Fruit fly (Drosophila melanogaster) whole organism, embryonic: Measurements from ENCODE around the gene Chd64.

Source experiments
- Bteb2 ChIP-seq: fragments of 200-800 bp; sonication (Bioruptor generic); optimal IDR thresholded peaks from 2 replicates; lab custom pipeline; 2016; ENCODE audit warnings: missing biosample characterization, missing genetic modification characterization
- C15 ChIP-seq: fragments of 200-800 bp; sonication (Bioruptor generic); IDR thresholded peaks from 3 replicates; pipeline ENCODE4 v1.3.6; 2022; ENCODE audit warnings: missing biosample characterization, missing genetic modification characterization
- CG10209 ChIP-seq: fragments of 200-800 bp; sonication (Bioruptor generic); optimal IDR thresholded peaks from 3 replicates; lab custom pipeline; 2017; ENCODE audit warnings: missing biosample characterization, mild to moderate bottlenecking, missing genetic modification characterization, missing genetic modification reagents
- CG10321 ChIP-seq: fragments of 200-800 bp; sonication (Bioruptor generic); IDR thresholded peaks from 2 replicates; pipeline ENCODE4 v1.3.6; 2022; ENCODE audit warnings: missing biosample characterization, missing genetic modification characterization
- CG10366 ChIP-seq: fragments of 200-800 bp; sonication (Bioruptor generic); IDR thresholded peaks from 2 replicates; pipeline ENCODE4 v1.3.6; 2022; ENCODE audit warnings: missing biosample characterization, missing genetic modification characterization
- CG11085 ChIP-seq: fragments of 200-800 bp; sonication (Bioruptor generic); IDR thresholded peaks from 2 replicates; pipeline ENCODE4 v1.3.6; 2022; ENCODE audit warnings: missing biosample characterization, missing genetic modification characterization
- CG11456 ChIP-seq: fragments of 200-800 bp; sonication (Bioruptor generic); IDR thresholded peaks from 3 replicates; pipeline ENCODE4 v1.3.6; 2022; ENCODE audit warnings: missing biosample characterization, missing genetic modification characterization
- CG1233 ChIP-seq: fragments of 200-800 bp; sonication (Bioruptor generic); optimal IDR thresholded peaks from 4 replicates; lab custom pipeline; 2018; ENCODE audit warnings: missing biosample characterization, mild to moderate bottlenecking, missing genetic modification characterization
- CG12391 ChIP-seq: fragments of 200-800 bp; sonication (Bioruptor generic); optimal IDR thresholded peaks from 3 replicates; lab custom pipeline; 2018; ENCODE audit warnings: missing biosample characterization, mild to moderate bottlenecking, missing genetic modification characterization, moderate library complexity
- CG12659 ChIP-seq: fragments of 200-800 bp; sonication (Bioruptor generic); optimal IDR thresholded peaks from 3 replicates; lab custom pipeline; 2017; ENCODE audit warnings: mild to moderate bottlenecking, missing biosample characterization, missing genetic modification reagents, missing genetic modification characterization
- CG14667 ChIP-seq: fragments of 200-800 bp; sonication (Bioruptor generic); IDR thresholded peaks from 2 replicates; pipeline ENCODE4 v1.3.6; 2022; ENCODE audit warnings: missing biosample characterization, missing genetic modification characterization
- CG1603 ChIP-seq: fragments of 200-800 bp; sonication (Bioruptor generic); optimal IDR thresholded peaks from 2 replicates; lab custom pipeline; 2019; ENCODE audit warnings: missing biosample characterization, mild to moderate bottlenecking, missing genetic modification characterization, moderate library complexity
- CG17612 ChIP-seq: fragments of 200-800 bp; sonication (Bioruptor generic); IDR thresholded peaks from 2 replicates; pipeline ENCODE4 v1.3.6; 2022; ENCODE audit warnings: missing biosample characterization, missing genetic modification characterization
- CG2202 ChIP-seq: fragments of 200-800 bp; sonication (Bioruptor generic); optimal IDR thresholded peaks from 2 replicates; lab custom pipeline; 2018; ENCODE audit warnings: missing biosample characterization, mild to moderate bottlenecking, missing genetic modification characterization
- CG2678 ChIP-seq: fragments of 200-800 bp; sonication (Bioruptor generic); optimal IDR thresholded peaks from 3 replicates; lab custom pipeline; 2019; ENCODE audit warnings: missing biosample characterization, mild to moderate bottlenecking, missing genetic modification characterization, moderate library complexity
- CG2889 ChIP-seq: fragments of 200-800 bp; sonication (Bioruptor generic); IDR thresholded peaks from 3 replicates; pipeline ENCODE4 v1.3.6; 2022; ENCODE audit warnings: missing biosample characterization, missing genetic modification characterization
- CG34422 ChIP-seq: fragments of 200-800 bp; sonication (Bioruptor generic); IDR thresholded peaks from 3 replicates; pipeline ENCODE4 v1.3.6; 2022; ENCODE audit warnings: missing biosample characterization, missing genetic modification characterization
- CG4730 ChIP-seq: fragments of 200-800 bp; sonication (Bioruptor generic); IDR thresholded peaks from 2 replicates; pipeline ENCODE4 v1.3.6; 2022; ENCODE audit warnings: missing biosample characterization, missing genetic modification characterization
- CG4854 ChIP-seq: fragments of 200-800 bp; sonication (Bioruptor generic); optimal IDR thresholded peaks from 2 replicates; lab custom pipeline; 2016; ENCODE audit warnings: missing biosample characterization, missing genetic modification characterization, inconsistent platforms
- CG5245 ChIP-seq: fragments of 200-800 bp; sonication (Bioruptor generic); optimal IDR thresholded peaks from 3 replicates; lab custom pipeline; 2016; ENCODE audit warnings: missing biosample characterization, missing genetic modification characterization
- CG6272 ChIP-seq: fragments of 200-800 bp; sonication (Bioruptor generic); IDR thresholded peaks from 2 replicates; pipeline ENCODE4 v1.3.6; 2022; ENCODE audit warnings: missing biosample characterization, missing genetic modification characterization
- CG6689 ChIP-seq: fragments of 200-800 bp; sonication (Bioruptor generic); IDR thresholded peaks from 2 replicates; pipeline ENCODE4 v1.3.6; 2022; ENCODE audit warnings: missing biosample characterization, missing genetic modification characterization
- CG7928 ChIP-seq: fragments of 200-800 bp; sonication (Bioruptor generic); optimal IDR thresholded peaks from 2 replicates; lab custom pipeline; 2017; ENCODE audit warnings: missing biosample characterization, mild to moderate bottlenecking, missing genetic modification characterization
- CG8388 ChIP-seq: fragments of 200-800 bp; sonication (Bioruptor generic); optimal IDR thresholded peaks from 2 replicates; lab custom pipeline; 2019; ENCODE audit warnings: missing biosample characterization, mild to moderate bottlenecking, missing genetic modification characterization, moderate library complexity
- CG8765 ChIP-seq: fragments of 200-800 bp; sonication (Bioruptor generic); IDR thresholded peaks from 2 replicates; pipeline ENCODE4 v1.3.6; 2022; ENCODE audit warnings: missing biosample characterization, missing genetic modification characterization
- Dbx ChIP-seq: fragments of 200-800 bp; sonication (Bioruptor generic); IDR thresholded peaks from 3 replicates; pipeline ENCODE4 v1.3.6; 2022; ENCODE audit warnings: missing biosample characterization, missing genetic modification characterization
- Dip3 ChIP-seq: fragments of 200-800 bp; sonication (Bioruptor generic); optimal IDR thresholded peaks from 3 replicates; lab custom pipeline; 2016; ENCODE audit warnings: missing biosample characterization, missing genetic modification characterization
- Fer2 ChIP-seq: fragments of 200-800 bp; sonication (Bioruptor generic); optimal IDR thresholded peaks from 2 replicates; lab custom pipeline; 2018; ENCODE audit warnings: missing biosample characterization, mild to moderate bottlenecking, missing genetic modification characterization, moderate library complexity
- GATAe ChIP-seq: fragments of 200-800 bp; sonication (Bioruptor generic); conservative IDR thresholded peaks from 2 replicates; pipeline ENCODE4 v1.3.6; 2022; ENCODE audit warnings: missing biosample characterization, missing genetic modification characterization
- H15 ChIP-seq: fragments of 200-800 bp; sonication (Bioruptor generic); IDR thresholded peaks from 3 replicates; pipeline ENCODE4 v1.3.6; 2022; ENCODE audit warnings: missing biosample characterization, missing genetic modification characterization
- HLHmδ ChIP-seq: fragments of 200-800 bp; sonication (Bioruptor generic); optimal IDR thresholded peaks from 2 replicates; lab custom pipeline; 2018; ENCODE audit warnings: missing biosample characterization, mild to moderate bottlenecking, missing genetic modification characterization, moderate library complexity
- Hr51 ChIP-seq, 2 experiments: fragments of 200-800 bp; sonication (Bioruptor generic); optimal IDR thresholded peaks; 2 replicates in 1 of 2; 3 replicates in 1 of 2; lab custom pipeline; 2016 to 2018; ENCODE audit warnings: missing biosample characterization in 2 of 2, missing genetic modification characterization in 2 of 2, mild to moderate bottlenecking in 1 of 2, moderate library complexity in 1 of 2
- Jarid2 ChIP-seq: fragments of 200-800 bp; sonication (Bioruptor generic); optimal IDR thresholded peaks from 3 replicates; lab custom pipeline; 2017; ENCODE audit warnings: mild to moderate bottlenecking, missing biosample characterization, missing genetic modification reagents, missing genetic modification characterization
- Pdp1 ChIP-seq, 2 experiments: fragments of 200-800 bp; sonication (Bioruptor generic); optimal IDR thresholded peaks; 3 replicates each; lab custom pipeline; 2016; ENCODE audit warnings: missing biosample characterization in 2 of 2, missing genetic modification characterization in 2 of 2, mild to moderate bottlenecking in 1 of 2, moderate library complexity in 1 of 2
- Poxn ChIP-seq: fragments of 200-800 bp; sonication (Bioruptor generic); IDR thresholded peaks from 2 replicates; pipeline ENCODE4 v1.3.6; 2022; ENCODE audit warnings: missing biosample characterization, missing genetic modification characterization
- Scr ChIP-seq: fragments of 200-800 bp; sonication (Bioruptor generic); IDR thresholded peaks from 2 replicates; pipeline ENCODE4 v1.3.6; 2022; ENCODE audit warnings: missing biosample characterization, missing genetic modification characterization; ENCODE audit not compliant: partially characterized antibody
- Sox100B ChIP-seq: fragments of 200-800 bp; sonication (Bioruptor generic); optimal IDR thresholded peaks from 3 replicates; lab custom pipeline; 2018; ENCODE audit warnings: missing biosample characterization, mild to moderate bottlenecking, missing genetic modification characterization
- TFAM ChIP-seq: fragments of 200-800 bp; sonication (Bioruptor generic); optimal IDR thresholded peaks from 2 replicates; lab custom pipeline; 2017; ENCODE audit warnings: missing biosample characterization, missing genetic modification characterization, inconsistent platforms
- esg ChIP-seq: fragments of 200-800 bp; sonication (Bioruptor generic); conservative IDR thresholded peaks from 2 replicates; pipeline ENCODE4 v1.3.6; 2022; ENCODE audit warnings: missing biosample characterization, missing genetic modification characterization
- exex ChIP-seq: fragments of 200-800 bp; sonication (Bioruptor generic); optimal IDR thresholded peaks from 4 replicates; lab custom pipeline; 2018; ENCODE audit warnings: missing biosample characterization, mild to moderate bottlenecking, missing genetic modification characterization, moderate library complexity
- gcm2 ChIP-seq: fragments of 200-800 bp; sonication (Bioruptor generic); optimal IDR thresholded peaks from 2 replicates; lab custom pipeline; 2016; ENCODE audit warnings: missing biosample characterization, missing genetic modification characterization
- jumu ChIP-seq: fragments of 200-800 bp; sonication (Bioruptor generic); optimal IDR thresholded peaks from 3 replicates; lab custom pipeline; 2016; ENCODE audit warnings: missing biosample characterization, missing genetic modification characterization
- knrl ChIP-seq: fragments of 200-800 bp; sonication (Bioruptor generic); IDR thresholded peaks from 3 replicates; pipeline ENCODE4 v1.3.6; 2022; ENCODE audit warnings: missing biosample characterization, missing genetic modification characterization; ENCODE audit not compliant: partially characterized antibody
- luna ChIP-seq: fragments of 200-800 bp; sonication (Bioruptor generic); optimal IDR thresholded peaks from 2 replicates; lab custom pipeline; 2016; ENCODE audit warnings: missing biosample characterization, missing genetic modification characterization
- nerfin-1 ChIP-seq: fragments of 200-800 bp; sonication (Bioruptor generic); optimal IDR thresholded peaks from 3 replicates; lab custom pipeline; 2019; ENCODE audit warnings: missing biosample characterization, mild to moderate bottlenecking, missing genetic modification characterization, moderate library complexity
- rib ChIP-seq: fragments of 200-800 bp; sonication (Bioruptor generic); IDR thresholded peaks from 2 replicates; pipeline ENCODE4 v1.3.6; 2022; ENCODE audit warnings: missing biosample characterization, missing genetic modification characterization
- sd ChIP-seq: fragments of 200-800 bp; sonication (Bioruptor generic); optimal IDR thresholded peaks from 3 replicates; lab custom pipeline; 2018; ENCODE audit warnings: missing biosample characterization, mild to moderate bottlenecking, missing genetic modification characterization, moderate library complexity
- sens-2 ChIP-seq: fragments of 200-800 bp; sonication (Bioruptor generic); IDR thresholded peaks from 2 replicates; pipeline ENCODE4 v1.3.6; 2022; ENCODE audit warnings: missing biosample characterization, missing genetic modification characterization
- ssp ChIP-seq: fragments of 200-800 bp; sonication (Bioruptor generic); IDR thresholded peaks from 2 replicates; pipeline ENCODE4 v1.3.6; 2022; ENCODE audit warnings: missing biosample characterization, missing genetic modification characterization
- ttk ChIP-seq: fragments of 200-800 bp; sonication (Bioruptor generic); IDR thresholded peaks from 2 replicates; pipeline ENCODE4 v2.1.2; 2022; ENCODE audit warnings: missing biosample characterization, missing genetic modification characterization
- twi ChIP-seq: fragments of 200-800 bp; optimal IDR thresholded peaks from 2 replicates; lab custom pipeline; 2019; ENCODE audit warnings: missing biosample characterization, mild to moderate bottlenecking, missing genetic modification characterization, moderate library complexity
- wek ChIP-seq: fragments of 200-800 bp; sonication (Bioruptor generic); optimal IDR thresholded peaks from 3 replicates; lab custom pipeline; 2018; ENCODE audit warnings: missing biosample characterization, mild to moderate bottlenecking, missing genetic modification characterization, moderate library complexity

Gene Chd64

DNA sequence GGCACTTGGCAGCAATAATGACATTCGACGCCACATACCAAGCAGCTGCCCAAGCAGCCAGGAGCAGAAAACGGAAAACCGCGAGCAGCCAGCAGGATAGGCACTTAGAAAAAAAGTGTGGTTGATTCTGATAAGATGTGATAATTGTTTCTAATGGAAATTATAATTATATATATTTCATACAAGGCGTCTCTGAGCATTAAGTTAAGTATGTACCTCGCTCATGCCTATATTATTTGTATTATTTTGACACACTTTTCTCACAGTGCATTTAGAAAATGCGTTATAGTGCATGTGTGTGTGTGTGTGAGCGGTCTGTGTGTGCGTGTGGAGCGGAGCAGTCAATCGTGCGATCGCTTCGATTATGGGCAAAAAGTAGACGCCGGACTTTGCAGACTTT is 36.2 kb upstream of the Chd64 start (continued):
- TF ChIP-seq CG8388 (GFP tag; lab: Kevin White, UChicago) (peak; percentile 22), H15 (GFP tag; lab: Robert Waterston, UW) (no peak), CG1603 (tag; lab: Kevin White, UChicago) (no peak), CG2202 (peak; percentile 12), CG8765 (GFP tag; lab: Robert Waterston, UW) (peak; percentile 66; the same call in 1 of the 2 replicates), Jarid2 (GFP tag; lab: Kevin White, UChicago) (no peak), esg (no peak), CG4730 (GFP tag; lab: Robert Waterston, UW) (no peak), knrl (GFP tag; lab: Robert Waterston, UW) (no peak), CG6272 (no peak), exex (tag; lab: Kevin White, UChicago) (no peak), Dip3 (GFP tag; lab: Kevin White, UChicago) (no peak), sd (no peak), CG17612 (GFP tag; lab: Robert Waterston, UW) (no peak), Pdp1 (GFP tag; optimal IDR thresholded peaks at IDR 0.05; lab: Kevin White, UChicago) (no peak), Scr (GFP tag; lab: Robert Waterston, UW) (no peak), ssp (no peak), CG5245 (GFP tag; lab: Kevin White, UChicago) (no peak), CG2678 (no peak), gcm2 (GFP tag; lab: Kevin White, UChicago) (no peak), CG10321 (GFP tag; lab: Robert Waterston, UW) (no peak), ttk (no peak), twi (no peak), CG11456 (GFP tag; lab: Robert Waterston, UW) (no peak), CG2889 (no peak), Fer2 (tag; lab: Kevin White, UChicago) (no peak), CG1233 (GFP tag; lab: Kevin White, UChicago) (no peak), HLHmδ (GFP tag; lab: Kevin White, UChicago) (no peak), jumu (no peak), Poxn (no peak), Dbx (GFP tag; lab: Robert Waterston, UW) (no peak), CG7928 (GFP tag; lab: Kevin White, UChicago) (no peak), Hr51 (GFP tag; optimal IDR thresholded peaks at IDR 0.05; lab: Kevin White, UChicago) (no peak), CG10366 (GFP tag; lab: Robert Waterston, UW) (0 out of 2 replicates have a peak, but pooled peaks have one; percentile 12), CG14667 (GFP tag; lab: Robert Waterston, UW) (no peak), Sox100B (GFP tag; lab: Kevin White, UChicago) (no peak), GATAe (no peak), CG34422 (GFP tag; lab: Robert Waterston, UW) (no peak), CG12659 (no peak), wek (GFP tag; lab: Kevin White, UChicago) (no peak), CG12391 (peak; percentile 34), CG4854 (GFP tag; lab: Kevin White, UChicago) (no peak), CG10209 (GFP tag; lab: Kevin White, UChicago) (no peak), Bteb2 (GFP tag; lab: Kevin White, UChicago) (no peak), rib (GFP tag; lab: Robert Waterston, UW) (no peak), nerfin-1 (tag; lab: Kevin White, UChicago) (no peak), luna (GFP tag; lab: Kevin White, UChicago) (no peak), CG11085 (GFP tag; lab: Robert Waterston, UW) (no peak), C15 (GFP tag; lab: Robert Waterston, UW) (no peak), TFAM (GFP tag; lab: Kevin White, UChicago) (no peak), sens-2 (no peak), CG6689 (GFP tag; lab: Robert Waterston, UW) (peak; percentile 27; the same call in 1 of the 2 replicates)
